Fruit fly (Drosophila melanogaster): ENCODE measurements around the gene Or22c.

- TF ChIP-seq CTCF (optimal IDR thresholded peaks at IDR 0.05) (no peak), CG8478 (optimal IDR thresholded peaks at IDR 0.05) (no peak)
These were observed 9.6 kb upstream of the Or22c start for dm6 chr2L:2044826-2045225.
